Worm (Caenorhabditis elegans): Measurements from ENCODE around the gene F20D6.5.

ce11 chrV:8178279-8178678 is 16.5 kb downstream of the F20D6.5 start:
- no peak for TF ChIP-seq lin-39 (tag; optimal IDR thresholded peaks at IDR 0.05)
- TF ChIP-seq unc-39 (tag; optimal IDR thresholded peaks at IDR 0.05) = no peak
- no peak for TF ChIP-seq skn-1 (tag; optimal IDR thresholded peaks at IDR 0.05)
- no peak for TF ChIP-seq zag-1 (tag; optimal IDR thresholded peaks at IDR 0.05)
- no peak for TF ChIP-seq alr-1 (tag; optimal IDR thresholded peaks at IDR 0.05)
- TF ChIP-seq unc-62 (GFP tag; optimal IDR thresholded peaks at IDR 0.05) = no peak
- TF ChIP-seq ztf-11 (tag; optimal IDR thresholded peaks at IDR 0.05) = no peak
- no peak for TF ChIP-seq dmd-4 (tag; optimal IDR thresholded peaks at IDR 0.05)
- TF ChIP-seq ZK546.5 (tag; optimal IDR thresholded peaks at IDR 0.05) = no peak
- no peak for TF ChIP-seq nhr-129 (tag; optimal IDR thresholded peaks at IDR 0.05)
- TF ChIP-seq snpc-4 (tag; optimal IDR thresholded peaks at IDR 0.05) = no peak
- TF ChIP-seq sma-3 (GFP tag; optimal IDR thresholded peaks at IDR 0.05) = no peak

All from whole organism, L2 larva.